Fruit fly (Drosophila melanogaster) whole organism, embryonic: ENCODE data around the gene sob.
A peak's percentile ranks its signal among the peaks of the same experiment; 100 is the strongest.

Experiments used
- Abd-B ChIP-seq: fragments of 200-800 bp; sonication (Bioruptor generic); optimal IDR thresholded peaks from 2 replicates; lab custom pipeline; 2018; ENCODE audit warnings: missing biosample characterization, mild to moderate bottlenecking, missing genetic modification characterization, moderate library complexity
- Ada2b ChIP-seq: fragments of 200-800 bp; sonication (Bioruptor generic); IDR thresholded peaks from 2 replicates; pipeline ENCODE4 v1.3.6; 2022; ENCODE audit warnings: missing biosample characterization, missing genetic modification characterization
- CG10654 ChIP-seq: fragments of 200-800 bp; sonication (Bioruptor generic); optimal IDR thresholded peaks from 2 replicates; lab custom pipeline; 2016; ENCODE audit warnings: missing biosample characterization, missing genetic modification characterization
- CG10959 ChIP-seq: fragments of 200-800 bp; sonication (Bioruptor generic); IDR thresholded peaks from 2 replicates; pipeline ENCODE4 v1.3.6; 2022; ENCODE audit warnings: missing biosample characterization, missing genetic modification characterization
- CG10979 ChIP-seq: fragments of 200-800 bp; sonication (Bioruptor generic); optimal IDR thresholded peaks from 2 replicates; lab custom pipeline; 2018; ENCODE audit warnings: missing biosample characterization, mild to moderate bottlenecking, missing genetic modification characterization, moderate library complexity
- CG11093 ChIP-seq: fragments of 200-800 bp; sonication (Bioruptor generic); IDR thresholded peaks from 3 replicates; pipeline ENCODE4 v1.3.6; 2022; ENCODE audit warnings: missing biosample characterization, missing genetic modification characterization
- CG11456 ChIP-seq: fragments of 200-800 bp; sonication (Bioruptor generic); IDR thresholded peaks from 3 replicates; pipeline ENCODE4 v1.3.6; 2022; ENCODE audit warnings: missing biosample characterization, missing genetic modification characterization
- CG13287 ChIP-seq: fragments of 200-800 bp; sonication (Bioruptor generic); IDR thresholded peaks from 2 replicates; pipeline ENCODE4 v1.3.6; 2022; ENCODE audit warnings: missing biosample characterization, missing genetic modification characterization; ENCODE audit not compliant: partially characterized antibody
- CG13775 ChIP-seq: fragments of 200-800 bp; sonication (Bioruptor generic); optimal IDR thresholded peaks from 3 replicates; lab custom pipeline; 2017; ENCODE audit warnings: missing biosample characterization, mild to moderate bottlenecking, missing genetic modification characterization
- CG14710 ChIP-seq: fragments of 200-800 bp; sonication (Bioruptor generic); optimal IDR thresholded peaks from 3 replicates; lab custom pipeline; 2019; ENCODE audit warnings: missing biosample characterization, mild to moderate bottlenecking, missing genetic modification characterization, moderate library complexity
- CG14860 ChIP-seq: fragments of 200-800 bp; sonication (Bioruptor generic); IDR thresholded peaks from 3 replicates; pipeline ENCODE4 v1.3.6; 2022; ENCODE audit warnings: missing biosample characterization, missing genetic modification characterization; ENCODE audit not compliant: partially characterized antibody
- CG15514 ChIP-seq: fragments of 200-800 bp; sonication (Bioruptor generic); optimal IDR thresholded peaks from 3 replicates; lab custom pipeline; 2017; ENCODE audit warnings: missing biosample characterization, missing genetic modification characterization, mild to moderate bottlenecking, moderate library complexity, missing genetic modification reagents
- CG16813 ChIP-seq: fragments of 200-800 bp; sonication (Bioruptor generic); IDR thresholded peaks from 3 replicates; pipeline ENCODE4 v1.3.6; 2022; ENCODE audit warnings: missing biosample characterization, missing genetic modification characterization; ENCODE audit not compliant: partially characterized antibody
- CG18476 ChIP-seq: fragments of 200-800 bp; sonication (Bioruptor generic); optimal IDR thresholded peaks from 2 replicates; lab custom pipeline; 2016; ENCODE audit warnings: missing biosample characterization, mild to moderate bottlenecking, missing genetic modification characterization
- CG18599 ChIP-seq: fragments of 200-800 bp; sonication (Bioruptor generic); optimal IDR thresholded peaks from 3 replicates; lab custom pipeline; 2017; ENCODE audit warnings: missing biosample characterization, missing genetic modification characterization, mild to moderate bottlenecking, moderate library complexity, missing genetic modification reagents
- CG30403 ChIP-seq: fragments of 200-800 bp; sonication (Bioruptor generic); optimal IDR thresholded peaks from 3 replicates; lab custom pipeline; 2016; ENCODE audit warnings: missing biosample characterization, missing genetic modification characterization
- CG31365 ChIP-seq: fragments of 200-800 bp; sonication (Bioruptor generic); optimal IDR thresholded peaks from 2 replicates; lab custom pipeline; 2018; ENCODE audit warnings: missing biosample characterization, mild to moderate bottlenecking, missing genetic modification characterization
- CG32772 ChIP-seq: fragments of 200-800 bp; sonication (Bioruptor generic); IDR thresholded peaks from 2 replicates; pipeline ENCODE4 v1.3.6; 2022; ENCODE audit warnings: missing biosample characterization, missing genetic modification characterization
- CG3281 ChIP-seq: fragments of 200-800 bp; sonication (Bioruptor generic); optimal IDR thresholded peaks from 3 replicates; lab custom pipeline; 2017; ENCODE audit warnings: missing biosample characterization, mild to moderate bottlenecking, missing genetic modification characterization
- CG34422 ChIP-seq: fragments of 200-800 bp; sonication (Bioruptor generic); IDR thresholded peaks from 3 replicates; pipeline ENCODE4 v1.3.6; 2022; ENCODE audit warnings: missing biosample characterization, missing genetic modification characterization
- CG7271 ChIP-seq: fragments of 200-800 bp; sonication (Bioruptor generic); optimal IDR thresholded peaks from 2 replicates; lab custom pipeline; 2018; ENCODE audit warnings: missing biosample characterization, mild to moderate bottlenecking, missing genetic modification characterization, moderate library complexity
- CG7372 ChIP-seq: fragments of 200-800 bp; sonication (Bioruptor generic); IDR thresholded peaks from 2 replicates; pipeline ENCODE4 v1.3.6; 2022; ENCODE audit warnings: missing biosample characterization, missing genetic modification characterization
- CG8924 ChIP-seq: fragments of 200-800 bp; optimal IDR thresholded peaks from 3 replicates; lab custom pipeline; 2019; ENCODE audit warnings: missing biosample characterization, mild to moderate bottlenecking, missing genetic modification characterization, moderate library complexity
- CG9932 ChIP-seq: fragments of 200-800 bp; sonication (Bioruptor generic); IDR thresholded peaks from 2 replicates; pipeline ENCODE4 v1.3.6; 2022; ENCODE audit warnings: missing biosample characterization, missing genetic modification characterization
- Chrac-16 ChIP-seq: fragments of 200-800 bp; sonication (Bioruptor generic); optimal IDR thresholded peaks from 3 replicates; lab custom pipeline; 2016; ENCODE audit warnings: missing biosample characterization, missing genetic modification characterization
- Drgx ChIP-seq: fragments of 200-800 bp; sonication (Bioruptor generic); IDR thresholded peaks from 2 replicates; pipeline ENCODE4 v1.3.6; 2022; ENCODE audit warnings: missing biosample characterization, missing genetic modification characterization
- Med ChIP-seq: fragments of 200-800 bp; sonication (Bioruptor generic); peaks from one replicate; lab custom pipeline; 2016; ENCODE audit warnings: missing biosample characterization, missing genetic modification characterization, mild to moderate bottlenecking, inconsistent platforms, moderate library complexity
- Myb ChIP-seq: fragments of 200-800 bp; sonication (Bioruptor generic); optimal IDR thresholded peaks from 2 replicates; lab custom pipeline; 2016; ENCODE audit warnings: missing biosample characterization, missing genetic modification characterization
- NK7.1 ChIP-seq: fragments of 200-800 bp; sonication (Bioruptor generic); optimal IDR thresholded peaks from 3 replicates; lab custom pipeline; 2016; ENCODE audit warnings: missing biosample characterization, missing genetic modification characterization
- Nf-YA ChIP-seq: fragments of 200-800 bp; sonication (Bioruptor generic); IDR thresholded peaks from 2 replicates; pipeline ENCODE4 v1.3.6; 2022; ENCODE audit warnings: missing biosample characterization, missing genetic modification characterization
- amos ChIP-seq: fragments of 200-800 bp; sonication (Bioruptor generic); IDR thresholded peaks from 2 replicates; pipeline ENCODE4 v1.3.6; 2022; ENCODE audit warnings: missing biosample characterization, missing genetic modification characterization; ENCODE audit not compliant: partially characterized antibody
- corto ChIP-seq: fragments of 200-800 bp; sonication (Bioruptor generic); optimal IDR thresholded peaks from 2 replicates; lab custom pipeline; 2016; ENCODE audit warnings: missing biosample characterization, mild to moderate bottlenecking, missing genetic modification characterization, moderate library complexity
- croc ChIP-seq: fragments of 200-800 bp; sonication (Bioruptor generic); conservative IDR thresholded peaks from 3 replicates; pipeline ENCODE4 v1.3.6; 2022; ENCODE audit warnings: missing biosample characterization, missing genetic modification characterization
- cwo ChIP-seq: fragments of 200-800 bp; sonication (Bioruptor generic); optimal IDR thresholded peaks from 3 replicates; lab custom pipeline; 2017; ENCODE audit warnings: missing biosample characterization, missing genetic modification characterization, mild to moderate bottlenecking, moderate library complexity, missing genetic modification reagents
- dmrt11E ChIP-seq: fragments of 200-800 bp; sonication (Bioruptor generic); optimal IDR thresholded peaks from 3 replicates; lab custom pipeline; 2018; ENCODE audit warnings: missing biosample characterization, mild to moderate bottlenecking, missing genetic modification characterization, moderate library complexity
- dmrt99B ChIP-seq: fragments of 200-800 bp; sonication (Bioruptor generic); optimal IDR thresholded peaks from 2 replicates; lab custom pipeline; 2018; ENCODE audit warnings: missing biosample characterization, mild to moderate bottlenecking, missing genetic modification characterization, moderate library complexity
- dysf ChIP-seq: fragments of 200-800 bp; sonication (Bioruptor generic); IDR thresholded peaks from 3 replicates; pipeline ENCODE4 v1.3.6; 2022; ENCODE audit warnings: missing biosample characterization, missing genetic modification characterization
- exex ChIP-seq: fragments of 200-800 bp; sonication (Bioruptor generic); optimal IDR thresholded peaks from 4 replicates; lab custom pipeline; 2018; ENCODE audit warnings: missing biosample characterization, mild to moderate bottlenecking, missing genetic modification characterization, moderate library complexity
- gro ChIP-seq: fragments of 200-800 bp; sonication (Bioruptor generic); optimal IDR thresholded peaks from 2 replicates; lab custom pipeline; 2016; ENCODE audit warnings: missing biosample characterization, missing genetic modification characterization
- ham ChIP-seq: fragments of 200-800 bp; sonication (Bioruptor generic); IDR thresholded peaks from 2 replicates; pipeline ENCODE4 v1.3.6; 2022; ENCODE audit warnings: missing biosample characterization, missing genetic modification characterization
- her ChIP-seq: fragments of 200-800 bp; sonication (Bioruptor generic); optimal IDR thresholded peaks from 2 replicates; lab custom pipeline; 2016; ENCODE audit warnings: missing biosample characterization, missing genetic modification characterization
- jigr1 ChIP-seq: fragments of 200-800 bp; sonication (Bioruptor generic); IDR thresholded peaks from 3 replicates; pipeline ENCODE4 v1.3.6; 2022; ENCODE audit warnings: missing biosample characterization, missing genetic modification characterization
- jing ChIP-seq: fragments of 200-800 bp; sonication (Bioruptor generic); optimal IDR thresholded peaks from 2 replicates; lab custom pipeline; 2018; ENCODE audit warnings: missing biosample characterization, mild to moderate bottlenecking, missing genetic modification characterization
- knrl ChIP-seq: fragments of 200-800 bp; sonication (Bioruptor generic); IDR thresholded peaks from 3 replicates; pipeline ENCODE4 v1.3.6; 2022; ENCODE audit warnings: missing biosample characterization, missing genetic modification characterization; ENCODE audit not compliant: partially characterized antibody
- peb ChIP-seq: fragments of 200-800 bp; sonication (Bioruptor generic); IDR thresholded peaks from 2 replicates; pipeline ENCODE4 v1.3.6; 2022; ENCODE audit warnings: missing biosample characterization, missing genetic modification characterization
- pita ChIP-seq: fragments of 200-800 bp; sonication (Bioruptor generic); optimal IDR thresholded peaks from 2 replicates; lab custom pipeline; 2017; ENCODE audit warnings: missing biosample characterization, mild to moderate bottlenecking, missing genetic modification characterization
- sim ChIP-seq: fragments of 200-800 bp; sonication (Bioruptor generic); IDR thresholded peaks from 2 replicates; pipeline ENCODE4 v1.3.6; 2022; ENCODE audit warnings: missing biosample characterization, missing genetic modification characterization
- sisA ChIP-seq: fragments of 200-800 bp; sonication (Bioruptor generic); IDR thresholded peaks from 2 replicates; pipeline ENCODE4 v1.3.6; 2022; ENCODE audit warnings: missing biosample characterization, missing genetic modification characterization
- trem ChIP-seq: fragments of 200-800 bp; optimal IDR thresholded peaks from 3 replicates; lab custom pipeline; 2019; ENCODE audit warnings: missing biosample characterization, mild to moderate bottlenecking, missing genetic modification characterization, moderate library complexity
- zfh2 ChIP-seq: fragments of 200-800 bp; sonication (Bioruptor generic); optimal IDR thresholded peaks from 2 replicates; lab custom pipeline; 2016; ENCODE audit warnings: missing biosample characterization, missing genetic modification characterization

sob gene

dm6 chr2L:3532973-3533525 is 47.5 kb downstream of the sob start (continued):
- TF ChIP-seq CG7372 (GFP tag; lab: Robert Waterston, UW) (no peak), Nf-YA (GFP tag; lab: Robert Waterston, UW) (no peak), CG34422 (GFP tag; lab: Robert Waterston, UW) (no peak), dmrt11E (tag; lab: Kevin White, UChicago) (peak; percentile 82), CG14860 (GFP tag; lab: Robert Waterston, UW) (no peak), knrl (GFP tag; lab: Robert Waterston, UW) (no peak), CG9932 (GFP tag; lab: Robert Waterston, UW) (no peak), Abd-B (GFP tag; lab: Kevin White, UChicago) (no peak), NK7.1 (GFP tag; lab: Kevin White, UChicago) (no peak), Chrac-16 (GFP tag; lab: Kevin White, UChicago) (peak; percentile 68), CG31365 (no peak), cwo (GFP tag; lab: Kevin White, UChicago) (no peak), gro (GFP tag; lab: Kevin White, UChicago) (no peak), sim (GFP tag; lab: Robert Waterston, UW) (no peak), CG10959 (GFP tag; lab: Robert Waterston, UW) (peak; percentile 82), exex (tag; lab: Kevin White, UChicago) (no peak), CG13775 (peak; percentile 57), croc (GFP tag; lab: Robert Waterston, UW) (0 out of 3 replicates have a peak, but pooled peaks have one; percentile 40), peb (GFP tag; lab: Robert Waterston, UW) (no peak), CG10979 (tag; lab: Kevin White, UChicago) (peak; percentile 73), CG30403 (GFP tag; lab: Kevin White, UChicago) (peak; percentile 46), CG11093 (GFP tag; lab: Robert Waterston, UW) (no peak), jing (GFP tag; lab: Kevin White, UChicago) (peak; percentile 5), Med (GFP tag; lab: Kevin White, UChicago) (peak; percentile 90), CG11456 (GFP tag; lab: Robert Waterston, UW) (no peak), zfh2 (GFP tag; lab: Kevin White, UChicago) (no peak), CG13287 (no peak), CG15514 (GFP tag; lab: Kevin White, UChicago) (no peak), CG18476 (GFP tag; lab: Kevin White, UChicago) (no peak), corto (no peak), dysf (GFP tag; lab: Robert Waterston, UW) (peak; percentile 42; the same call in 1 of the 3 replicates), CG7271 (tag; lab: Kevin White, UChicago) (peak; percentile 78), Myb (no peak), CG18599 (GFP tag; lab: Kevin White, UChicago) (no peak), her (GFP tag; lab: Kevin White, UChicago) (peak; percentile 15), CG16813 (GFP tag; lab: Robert Waterston, UW) (no peak), Drgx (GFP tag; lab: Robert Waterston, UW) (no peak), ham (no peak), CG10654 (GFP tag; lab: Kevin White, UChicago) (no peak), CG3281 (no peak), sisA (peak; percentile 59), pita (no peak), trem (peak; percentile 42), CG8924 (tag; lab: Kevin White, UChicago) (peak; percentile 64), CG32772 (peak; percentile 43; the same call in 1 of the 2 replicates), CG14710 (tag; lab: Kevin White, UChicago) (peak; percentile 63), jigr1 (no peak), amos (GFP tag; lab: Robert Waterston, UW) (no peak), Ada2b (GFP tag; lab: Robert Waterston, UW) (no peak; the same call in 1 of the 2 replicates), dmrt99B (tag; lab: Kevin White, UChicago) (peak; percentile 15)
